Fruit fly (Drosophila melanogaster) whole organism, embryonic: ENCODE measurements around the gene Tom40.
A peak's percentile ranks its signal among the peaks of the same experiment; 100 is the strongest.

ENCODE experiments used
- Abd-B ChIP-seq: fragments of 200-800 bp; sonication (Bioruptor generic); optimal IDR thresholded peaks from 2 replicates; lab custom pipeline; 2018; ENCODE audit warnings: missing biosample characterization, mild to moderate bottlenecking, missing genetic modification characterization, moderate library complexity
- Bdp1 ChIP-seq: fragments of 200-800 bp; sonication (Bioruptor generic); optimal IDR thresholded peaks from 3 replicates; lab custom pipeline; 2016; ENCODE audit warnings: missing biosample characterization, missing genetic modification characterization
- Bteb2 ChIP-seq: fragments of 200-800 bp; sonication (Bioruptor generic); optimal IDR thresholded peaks from 2 replicates; lab custom pipeline; 2016; ENCODE audit warnings: missing biosample characterization, missing genetic modification characterization
- CG10147 ChIP-seq: fragments of 200-800 bp; sonication (Bioruptor generic); optimal IDR thresholded peaks from 2 replicates; lab custom pipeline; 2019; ENCODE audit warnings: missing biosample characterization, mild to moderate bottlenecking, missing genetic modification characterization, moderate library complexity
- CG11085 ChIP-seq: fragments of 200-800 bp; sonication (Bioruptor generic); IDR thresholded peaks from 2 replicates; pipeline ENCODE4 v1.3.6; 2022; ENCODE audit warnings: missing biosample characterization, missing genetic modification characterization
- CG11398 ChIP-seq: fragments of 200-800 bp; sonication (Bioruptor generic); optimal IDR thresholded peaks from 2 replicates; lab custom pipeline; 2016; ENCODE audit warnings: missing biosample characterization, missing genetic modification characterization
- CG11504 ChIP-seq: fragments of 200-800 bp; sonication (Bioruptor generic); optimal IDR thresholded peaks from 3 replicates; lab custom pipeline; 2019; ENCODE audit warnings: missing biosample characterization, mild to moderate bottlenecking, missing genetic modification characterization, moderate library complexity
- CG11723 ChIP-seq: fragments of 200-800 bp; sonication (Bioruptor generic); optimal IDR thresholded peaks from 2 replicates; lab custom pipeline; 2017; ENCODE audit warnings: missing biosample characterization, mild to moderate bottlenecking, missing genetic modification characterization
- CG12071 ChIP-seq: fragments of 200-800 bp; sonication (Bioruptor generic); optimal IDR thresholded peaks from 3 replicates; lab custom pipeline; 2018; ENCODE audit warnings: missing biosample characterization, mild to moderate bottlenecking, missing genetic modification characterization
- CG12769 ChIP-seq: fragments of 200-800 bp; sonication (Bioruptor generic); optimal IDR thresholded peaks from 2 replicates; lab custom pipeline; 2019; ENCODE audit warnings: missing biosample characterization, mild to moderate bottlenecking, missing genetic modification characterization, moderate library complexity
- CG15696 ChIP-seq: fragments of 200-800 bp; sonication (Bioruptor generic); optimal IDR thresholded peaks from 2 replicates; lab custom pipeline; 2019; ENCODE audit warnings: missing biosample characterization, mild to moderate bottlenecking, missing genetic modification characterization, moderate library complexity
- CG18476 ChIP-seq: fragments of 200-800 bp; sonication (Bioruptor generic); optimal IDR thresholded peaks from 2 replicates; lab custom pipeline; 2016; ENCODE audit warnings: missing biosample characterization, mild to moderate bottlenecking, missing genetic modification characterization
- CG2678 ChIP-seq: fragments of 200-800 bp; sonication (Bioruptor generic); optimal IDR thresholded peaks from 3 replicates; lab custom pipeline; 2019; ENCODE audit warnings: missing biosample characterization, mild to moderate bottlenecking, missing genetic modification characterization, moderate library complexity
- CG2889 ChIP-seq: fragments of 200-800 bp; sonication (Bioruptor generic); IDR thresholded peaks from 3 replicates; pipeline ENCODE4 v1.3.6; 2022; ENCODE audit warnings: missing biosample characterization, missing genetic modification characterization
- CG30403 ChIP-seq: fragments of 200-800 bp; sonication (Bioruptor generic); optimal IDR thresholded peaks from 3 replicates; lab custom pipeline; 2016; ENCODE audit warnings: missing biosample characterization, missing genetic modification characterization
- CG3065 ChIP-seq: fragments of 200-800 bp; sonication (Bioruptor generic); optimal IDR thresholded peaks from 2 replicates; lab custom pipeline; 2016; ENCODE audit warnings: missing biosample characterization, missing genetic modification characterization
- CG31224 ChIP-seq: fragments of 200-800 bp; sonication (Bioruptor generic); IDR thresholded peaks from 2 replicates; pipeline ENCODE4 v1.3.6; 2022; ENCODE audit warnings: missing biosample characterization, missing genetic modification characterization
- CG34224 ChIP-seq: fragments of 200-800 bp; sonication (Bioruptor generic); IDR thresholded peaks from 3 replicates; pipeline ENCODE4 v1.3.6; 2022; ENCODE audit warnings: missing biosample characterization, missing genetic modification characterization; ENCODE audit not compliant: partially characterized antibody
- CG6254 ChIP-seq: fragments of 200-800 bp; sonication (Bioruptor generic); optimal IDR thresholded peaks from 3 replicates; lab custom pipeline; 2017; ENCODE audit warnings: mild to moderate bottlenecking, missing biosample characterization, missing genetic modification reagents, missing genetic modification characterization
- CG6689 ChIP-seq: fragments of 200-800 bp; sonication (Bioruptor generic); IDR thresholded peaks from 2 replicates; pipeline ENCODE4 v1.3.6; 2022; ENCODE audit warnings: missing biosample characterization, missing genetic modification characterization
- CG6854 ChIP-seq: fragments of 200-800 bp; sonication (Bioruptor generic); optimal IDR thresholded peaks from 3 replicates; lab custom pipeline; 2017; ENCODE audit warnings: missing biosample characterization, mild to moderate bottlenecking, missing genetic modification characterization
- CG8765 ChIP-seq: fragments of 200-800 bp; sonication (Bioruptor generic); IDR thresholded peaks from 2 replicates; pipeline ENCODE4 v1.3.6; 2022; ENCODE audit warnings: missing biosample characterization, missing genetic modification characterization
- Chrac-16 ChIP-seq: fragments of 200-800 bp; sonication (Bioruptor generic); optimal IDR thresholded peaks from 3 replicates; lab custom pipeline; 2016; ENCODE audit warnings: missing biosample characterization, missing genetic modification characterization
- Dek ChIP-seq: fragments of 200-800 bp; sonication (Bioruptor generic); optimal IDR thresholded peaks from 3 replicates; lab custom pipeline; 2019; ENCODE audit warnings: missing biosample characterization, mild to moderate bottlenecking, missing genetic modification characterization, moderate library complexity
- Elba2 ChIP-seq: fragments of 200-800 bp; sonication (Bioruptor generic); optimal IDR thresholded peaks from 3 replicates; lab custom pipeline; 2016; ENCODE audit warnings: missing biosample characterization, missing genetic modification characterization
- Gug ChIP-seq: fragments of 200-800 bp; sonication (Bioruptor generic); IDR thresholded peaks from 4 replicates; pipeline ENCODE4 v1.3.6; 2022; ENCODE audit warnings: missing biosample characterization, missing genetic modification characterization
- Hmr ChIP-seq: fragments of 200-800 bp; sonication (Bioruptor generic); optimal IDR thresholded peaks from 3 replicates; lab custom pipeline; 2017; ENCODE audit warnings: mild to moderate bottlenecking, missing biosample characterization, missing genetic modification reagents, missing genetic modification characterization
- Mad ChIP-seq: fragments of 200-800 bp; sonication (Bioruptor generic); optimal IDR thresholded peaks from 2 replicates; lab custom pipeline; 2016; ENCODE audit warnings: missing biosample characterization, missing genetic modification characterization
- Opbp ChIP-seq: fragments of 200-800 bp; sonication (Bioruptor generic); IDR thresholded peaks from 3 replicates; pipeline ENCODE4 v1.3.6; 2022; ENCODE audit warnings: missing biosample characterization, missing genetic modification characterization; ENCODE audit not compliant: partially characterized antibody
- Six4 ChIP-seq: fragments of 200-800 bp; sonication (Bioruptor generic); optimal IDR thresholded peaks from 2 replicates; lab custom pipeline; 2016; ENCODE audit warnings: missing biosample characterization, missing genetic modification characterization
- Ssrp ChIP-seq: fragments of 200-800 bp; sonication (Bioruptor generic); optimal IDR thresholded peaks from 2 replicates; lab custom pipeline; 2018; ENCODE audit warnings: missing biosample characterization, mild to moderate bottlenecking, missing genetic modification characterization, moderate library complexity
- Usf ChIP-seq: fragments of 200-800 bp; sonication (Bioruptor generic); optimal IDR thresholded peaks from 2 replicates; lab custom pipeline; 2017; ENCODE audit warnings: missing genotype, missing biosample characterization, missing genetic modification characterization
- ac ChIP-seq: fragments of 200-800 bp; sonication (Bioruptor generic); optimal IDR thresholded peaks from 3 replicates; lab custom pipeline; 2017; ENCODE audit warnings: missing biosample characterization, mild to moderate bottlenecking, missing genetic modification characterization
- al ChIP-seq: fragments of 200-800 bp; sonication (Bioruptor generic); IDR thresholded peaks from 2 replicates; pipeline ENCODE4 v1.3.6; 2022; ENCODE audit warnings: missing biosample characterization, missing genetic modification characterization
- cg ChIP-seq: fragments of 200-800 bp; sonication (Bioruptor generic); optimal IDR thresholded peaks from 3 replicates; lab custom pipeline; 2019; ENCODE audit warnings: missing biosample characterization, mild to moderate bottlenecking, missing genetic modification characterization, moderate library complexity
- crc ChIP-seq: fragments of 200-800 bp; sonication (Bioruptor generic); optimal IDR thresholded peaks from 2 replicates; lab custom pipeline; 2016; ENCODE audit warnings: missing biosample characterization, missing genetic modification characterization
- crp ChIP-seq, 2 experiments: fragments of 200-800 bp; sonication (Bioruptor generic); optimal IDR thresholded peaks; 2 replicates in 1 of 2; 3 replicates in 1 of 2; lab custom pipeline; 2017; ENCODE audit warnings: missing biosample characterization in 2 of 2, missing genetic modification characterization in 2 of 2, mild to moderate bottlenecking in 1 of 2, moderate library complexity in 1 of 2
- da ChIP-seq: fragments of 200-800 bp; sonication (Bioruptor generic); optimal IDR thresholded peaks from 2 replicates; lab custom pipeline; 2016; ENCODE audit warnings: missing biosample characterization, missing genetic modification characterization
- emc ChIP-seq: fragments of 200-800 bp; sonication (Bioruptor generic); optimal IDR thresholded peaks from 2 replicates; lab custom pipeline; 2016; ENCODE audit warnings: missing biosample characterization, missing genetic modification characterization
- ems ChIP-seq: fragments of 200-800 bp; sonication (Bioruptor generic); optimal IDR thresholded peaks from 3 replicates; lab custom pipeline; 2016; ENCODE audit warnings: missing biosample characterization, missing genetic modification characterization
- h ChIP-seq: fragments of >200 bp; optimal IDR thresholded peaks from 2 replicates; lab custom pipeline; 2017
- hb ChIP-seq: fragments of 200-800 bp; sonication (Bioruptor generic); IDR thresholded peaks from 3 replicates; pipeline ENCODE4 v1.3.6; 2022; ENCODE audit warnings: missing biosample characterization, missing genetic modification characterization; ENCODE audit not compliant: partially characterized antibody
- sc ChIP-seq, 3 experiments: fragments of >200 bp in 2 of 3; fragments of 200-800 bp in 1 of 3; sonication (Bioruptor generic) in 1 of 3; optimal IDR thresholded peaks; 2 replicates in 2 of 3; 3 replicates in 1 of 3; lab custom pipeline; 2017; ENCODE audit warnings: mild to moderate bottlenecking in 1 of 3, missing biosample characterization in 1 of 3, missing genetic modification characterization in 1 of 3, missing genetic modification reagents in 1 of 3
- sima ChIP-seq: fragments of 200-800 bp; sonication (Bioruptor generic); optimal IDR thresholded peaks from 2 replicates; lab custom pipeline; 2016; ENCODE audit warnings: missing biosample characterization, missing genetic modification characterization
- sqz ChIP-seq: fragments of 200-800 bp; sonication (Bioruptor generic); optimal IDR thresholded peaks from 3 replicates; lab custom pipeline; 2018; ENCODE audit warnings: missing biosample characterization, mild to moderate bottlenecking, missing genetic modification characterization
- unpg ChIP-seq: fragments of 200-800 bp; sonication (Bioruptor generic); optimal IDR thresholded peaks from 3 replicates; lab custom pipeline; 2018; ENCODE audit warnings: missing biosample characterization, mild to moderate bottlenecking, missing genetic modification characterization, moderate library complexity
- z ChIP-seq: fragments of 200-800 bp; sonication (Bioruptor generic); IDR thresholded peaks from 3 replicates; pipeline ENCODE4 v1.3.6; 2022; ENCODE audit warnings: missing biosample characterization, missing genetic modification characterization
- zen2 ChIP-seq: fragments of 200-800 bp; sonication (Bioruptor generic); IDR thresholded peaks from 3 replicates; pipeline ENCODE4 v1.3.6; 2022; ENCODE audit warnings: missing biosample characterization, missing genetic modification characterization; ENCODE audit not compliant: partially characterized antibody

Tom40 gene

dm6 chrX:7734131-7734930, 2.4 kb upstream of the Tom40 start, which contains the start of the genes Pdp and Rab39 (continued):
- TF ChIP-seq unpg (GFP tag; lab: Kevin White, UChicago): peak; percentile 73
- TF ChIP-seq CG2678 (tag; lab: Kevin White, UChicago): peak; percentile 82
- peak; percentile 13 for TF ChIP-seq Elba2 (GFP tag; lab: Kevin White, UChicago)
- TF ChIP-seq emc (GFP tag; lab: Kevin White, UChicago): peak; percentile 12
- TF ChIP-seq Six4 (GFP tag; lab: Kevin White, UChicago): peak; percentile 39
- TF ChIP-seq crp (GFP tag; optimal IDR thresholded peaks at IDR 0.05; lab: Kevin White, UChicago): peak in 1 of 2 experiments; percentile 37
- peak; percentile 92 for TF ChIP-seq CG34224
- no peak for TF ChIP-seq CG12769 (tag; lab: Kevin White, UChicago)
- peak; percentile 86 for TF ChIP-seq Opbp (GFP tag; lab: Robert Waterston, UW)
- peak; percentile 70 for TF ChIP-seq sqz (GFP tag; lab: Kevin White, UChicago)
- TF ChIP-seq h (lab: Kevin White, UChicago): no peak
- TF ChIP-seq CG11085: peak; percentile 65
- TF ChIP-seq cg: peak; percentile 52
- no peak for TF ChIP-seq ac (GFP tag; lab: Kevin White, UChicago)
- TF ChIP-seq CG30403 (GFP tag; lab: Kevin White, UChicago): peak; percentile 85
- TF ChIP-seq Chrac-16 (GFP tag; lab: Kevin White, UChicago): peak; percentile 79
- peak; percentile 40 for TF ChIP-seq Bteb2 (GFP tag; lab: Kevin White, UChicago)
- TF ChIP-seq CG11504 (tag; lab: Kevin White, UChicago): peak; percentile 73
- TF ChIP-seq CG2889 (GFP tag; lab: Robert Waterston, UW): peak; percentile 55; the same call in 1 of the 3 replicates
- TF ChIP-seq CG15696 (tag; lab: Kevin White, UChicago): peak; percentile 78
- TF ChIP-seq ems: peak; percentile 78
- no peak for TF ChIP-seq CG6254 (GFP tag; lab: Kevin White, UChicago)
- peak; percentile 81 for TF ChIP-seq Dek (tag; lab: Kevin White, UChicago)
- TF ChIP-seq CG6689: peak; percentile 82
- peak; percentile 83 for TF ChIP-seq Gug
- no peak for TF ChIP-seq z (GFP tag; lab: Robert Waterston, UW)
- no peak for TF ChIP-seq sc (optimal IDR thresholded peaks at IDR 0.05; lab: Kevin White, UChicago)
- peak; percentile 23 for TF ChIP-seq sc (GFP tag; optimal IDR thresholded peaks at IDR 0.05; lab: Kevin White, UChicago)
- TF ChIP-seq CG31224 (GFP tag; lab: Robert Waterston, UW): peak; percentile 69; the same call in 1 of the 2 replicates
- TF ChIP-seq CG6854 (GFP tag; lab: Kevin White, UChicago): no peak
- no peak for TF ChIP-seq CG11398 (GFP tag; lab: Kevin White, UChicago)
- peak; percentile 62 for TF ChIP-seq Usf (GFP tag; lab: Kevin White, UChicago)
- TF ChIP-seq CG18476 (GFP tag; lab: Kevin White, UChicago): peak; percentile 68
- peak; percentile 78 for TF ChIP-seq Hmr (GFP tag; lab: Kevin White, UChicago)
- no peak for TF ChIP-seq crc (GFP tag; lab: Kevin White, UChicago)
- TF ChIP-seq Mad: peak; percentile 74
- peak; percentile 8 for TF ChIP-seq da (GFP tag; lab: Kevin White, UChicago)
- peak; percentile 77 for TF ChIP-seq al
- peak; percentile 80 for TF ChIP-seq Abd-B (GFP tag; lab: Kevin White, UChicago)
- peak; percentile 79; the same call in 2 of the 3 replicates for TF ChIP-seq zen2 (GFP tag; lab: Robert Waterston, UW)
- TF ChIP-seq CG8765 (GFP tag; lab: Robert Waterston, UW): 0 out of 2 replicates have a peak, but pooled peaks have one; percentile 38
- TF ChIP-seq sima (GFP tag; lab: Kevin White, UChicago): no peak
- TF ChIP-seq CG11723: peak; percentile 62
- peak; percentile 78 for TF ChIP-seq CG10147
- TF ChIP-seq Bdp1 (GFP tag; lab: Kevin White, UChicago): peak; percentile 59
- peak; percentile 90 for TF ChIP-seq hb (GFP tag; lab: Robert Waterston, UW)
- no peak for TF ChIP-seq CG12071 (GFP tag; lab: Kevin White, UChicago)
- TF ChIP-seq CG3065 (GFP tag; lab: Kevin White, UChicago): peak; percentile 54
- TF ChIP-seq Ssrp (tag; lab: Kevin White, UChicago): peak; percentile 54
